Fruit fly (Drosophila melanogaster) whole organism, wandering third instar larva: ENCODE data around the gene DCX-EMAP.

Source experiments
- CG32264 ChIP-seq: fragments of 200-800 bp; sonication (Bioruptor generic); optimal IDR thresholded peaks from 2 replicates; lab custom pipeline; 2016; ENCODE audit warnings: missing biosample characterization, missing genetic modification characterization
- Hr78 ChIP-seq: fragments of >200 bp; optimal IDR thresholded peaks from 2 replicates; lab custom pipeline; 2017; ENCODE audit warnings: missing biosample characterization, missing genetic modification characterization
- dmrt93B ChIP-seq: fragments of 200-800 bp; sonication (Bioruptor generic); optimal IDR thresholded peaks from 2 replicates; lab custom pipeline; 2018; ENCODE audit warnings: missing biosample characterization, mild to moderate bottlenecking, missing genetic modification characterization
- ey ChIP-seq: fragments of 200-800 bp; sonication (Bioruptor generic); optimal IDR thresholded peaks from 2 replicates; lab custom pipeline; 2016; ENCODE audit warnings: missing biosample characterization, missing genetic modification characterization
- lola ChIP-seq: fragments of >200 bp; optimal IDR thresholded peaks from 2 replicates; lab custom pipeline; 2017; ENCODE audit warnings: missing biosample characterization, missing genetic modification characterization
- psq ChIP-seq: fragments of 200-800 bp; sonication (Bioruptor generic); optimal IDR thresholded peaks from 3 replicates; lab custom pipeline; 2017; ENCODE audit warnings: missing biosample characterization, mild to moderate bottlenecking, missing genetic modification characterization, moderate library complexity

DNA sequence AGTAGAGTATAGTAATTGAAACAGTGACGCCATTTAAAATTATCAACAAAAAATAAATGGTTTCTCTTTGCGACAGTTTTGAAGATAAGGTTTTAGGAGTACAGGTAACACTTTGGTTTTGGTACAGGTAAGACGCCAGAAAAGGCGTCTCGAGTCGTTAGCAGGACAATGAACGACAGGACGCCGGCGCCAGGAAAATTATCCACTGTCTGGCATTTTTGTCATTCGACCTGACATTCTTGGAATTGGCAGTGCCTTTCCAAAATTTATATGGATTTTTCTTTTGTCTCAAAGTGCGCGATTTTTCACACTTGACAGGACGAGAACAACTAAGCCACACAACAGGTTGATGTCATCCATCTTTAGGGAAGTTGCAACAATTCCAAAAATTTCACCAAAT is 61.3 kb downstream of the DCX-EMAP start:
- TF ChIP-seq ey (GFP tag; lab: Kevin White, UChicago) (no peak), lola (GFP tag; lab: Kevin White, UChicago) (no peak), Hr78 (GFP tag; lab: Kevin White, UChicago) (no peak), psq (GFP tag; lab: Kevin White, UChicago) (no peak), dmrt93B (no peak), CG32264 (GFP tag; lab: Kevin White, UChicago) (no peak)
